Worm (Caenorhabditis elegans) whole organism, L4 larva: Measurements from ENCODE around the gene Y43F8B.19.

Source experiments
- lir-3 ChIP-seq: sonication (generic microtip); optimal IDR thresholded peaks from 2 replicates; lab custom pipeline; 2016; ENCODE audit warnings: mild to moderate bottlenecking, missing genetic modification characterization, missing compliant biosample characterization
- nhr-11 ChIP-seq: fragments of 150-350 bp; optimal IDR thresholded peaks from 2 replicates; lab custom pipeline; 2014; ENCODE audit warnings: missing biosample characterization, missing genetic modification characterization
- nhr-28 ChIP-seq: fragments of 150-350 bp; optimal IDR thresholded peaks from 2 replicates; lab custom pipeline; 2014; ENCODE audit warnings: missing biosample characterization, missing genetic modification characterization
- nhr-77 ChIP-seq: fragments of 150-350 bp; optimal IDR thresholded peaks from 2 replicates; lab custom pipeline; 2014; ENCODE audit warnings: missing biosample characterization, missing genetic modification characterization
- snpc-4 ChIP-seq: fragments of 150-350 bp; optimal IDR thresholded peaks from 2 replicates; lab custom pipeline; 2014; ENCODE audit warnings: missing biosample characterization, missing genetic modification characterization
- unc-130 ChIP-seq: sonication (generic microtip); optimal IDR thresholded peaks from 2 replicates; lab custom pipeline; 2016; ENCODE audit warnings: missing genetic modification reagents, missing genetic modification characterization, missing compliant biosample characterization

ce11 chrV:19468083-19468482, 44.0 kb downstream of the Y43F8B.19 start, which contains the start of gene Y43F8B.12:
- no peak for TF ChIP-seq nhr-77 (tag; lab: Kevin White, UChicago)
- TF ChIP-seq snpc-4 (tag; lab: Kevin White, UChicago), result no peak
- no peak for TF ChIP-seq unc-130
- no peak for TF ChIP-seq nhr-28
- no peak for TF ChIP-seq nhr-11 (tag; lab: Kevin White, UChicago)
- no peak for TF ChIP-seq lir-3
